Worm (Caenorhabditis elegans) whole organism, mixed stage, embryonic: ENCODE results near the gene egl-38.

ENCODE experiments used
- elt-3 ChIP-seq: fragments of 150-350 bp; optimal IDR thresholded peaks from 2 replicates; lab custom pipeline; 2014; ENCODE audit warnings: missing biosample characterization, missing genetic modification characterization
- flh-1 ChIP-seq: fragments of 200-800 bp; sonication (Bioruptor generic); optimal IDR thresholded peaks from 2 replicates; lab custom pipeline; 2018; ENCODE audit warnings: mild to moderate bottlenecking, missing genetic modification characterization, moderate library complexity, missing compliant biosample characterization
- mab-5 ChIP-seq: fragments of 150-350 bp; optimal IDR thresholded peaks from 2 replicates; lab custom pipeline; 2014; ENCODE audit warnings: missing biosample characterization, missing genetic modification characterization
- nhr-12 ChIP-seq: fragments of 150-350 bp; optimal IDR thresholded peaks from 2 replicates; lab custom pipeline; 2014; ENCODE audit warnings: missing biosample characterization, missing genetic modification characterization
- nhr-76 ChIP-seq: sonication (generic microtip); optimal IDR thresholded peaks from 2 replicates; lab custom pipeline; 2017; ENCODE audit warnings: missing biosample characterization, missing genetic modification characterization
- pha-4 ChIP-seq: fragments of 150-350 bp; optimal IDR thresholded peaks from 2 replicates; lab custom pipeline; 2018; ENCODE audit warnings: missing biosample characterization, missing genetic modification reagents, missing genetic modification characterization

DNA sequence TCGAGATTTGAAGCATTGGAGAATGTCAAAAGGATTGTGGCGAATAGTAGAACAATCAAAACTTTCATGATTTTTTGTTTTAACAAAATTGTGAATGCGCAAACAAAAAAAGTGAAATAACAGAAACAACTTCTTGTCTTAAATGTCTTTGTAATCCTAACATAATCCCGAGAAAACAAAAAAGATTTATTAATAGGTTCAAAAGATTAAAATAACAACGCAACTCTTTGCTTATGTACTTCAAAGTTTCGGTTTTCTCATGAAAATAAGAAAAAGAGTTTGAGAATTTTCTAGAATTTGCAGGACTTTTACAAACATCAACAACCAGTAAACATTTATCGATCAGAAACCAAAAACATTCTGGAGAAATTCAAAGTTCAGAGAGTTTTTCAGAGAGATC lies 20.5 kb downstream of the egl-38 start, which contains the start of gene ttr-39:
- no peak for TF ChIP-seq mab-5 (tag; lab: Kevin White, UChicago)
- no peak for TF ChIP-seq nhr-76 (tag; lab: Kevin White, UChicago)
- no peak for TF ChIP-seq pha-4 (tag; lab: Kevin White, UChicago)
- TF ChIP-seq flh-1, result no peak
- no peak for TF ChIP-seq nhr-12
- no peak for TF ChIP-seq elt-3 (tag; lab: Kevin White, UChicago)
